Worm (Caenorhabditis elegans): ENCODE measurements around the gene sec-3.

The sec-3 gene

DNA sequence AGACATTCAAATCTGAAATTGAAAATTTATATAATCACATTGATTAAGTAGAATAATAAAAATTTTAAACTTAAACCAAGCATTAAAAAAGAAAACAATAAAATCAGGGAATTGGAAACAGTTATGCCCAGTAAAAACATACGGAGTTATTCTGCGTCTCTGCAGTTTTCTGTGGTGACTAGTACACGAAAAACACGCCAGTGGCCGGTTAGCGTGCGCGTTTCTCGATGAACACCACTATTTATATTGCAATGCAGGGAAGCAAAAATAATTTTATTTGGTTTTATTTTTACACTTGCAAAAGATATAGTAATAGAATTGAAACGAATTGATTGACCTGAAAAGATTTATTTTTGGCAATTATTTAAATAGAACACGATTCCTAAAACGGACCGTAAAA is at the start of gene sec-3 (continued):
- TF ChIP-seq tag-97 (GFP tag; IDR thresholded peaks at IDR 0.05) = no peak
- TF ChIP-seq nhr-48 (tag; optimal IDR thresholded peaks at IDR 0.05) = peak; percentile 79
- TF ChIP-seq dmd-8 (GFP tag; IDR thresholded peaks at IDR 0.05) = no peak
- peak; percentile 75; the same call in 1 of the 2 replicates for TF ChIP-seq daf-19 (GFP tag; conservative IDR thresholded peaks at IDR 0.05)
- peak; percentile 80 for TF ChIP-seq spr-1 (tag; optimal IDR thresholded peaks at IDR 0.05)
- peak; percentile 60 for TF ChIP-seq fkh-10 (GFP tag; optimal IDR thresholded peaks at IDR 0.05)
- no peak for TF ChIP-seq sdz-12 (GFP tag; optimal IDR thresholded peaks at IDR 0.05)
- TF ChIP-seq nhr-11 (tag; optimal IDR thresholded peaks at IDR 0.05) = peak; percentile 49
- peak; percentile 49 for TF ChIP-seq pqm-1 (tag; optimal IDR thresholded peaks at IDR 0.05)
- TF ChIP-seq duxl-1 (tag; optimal IDR thresholded peaks at IDR 0.05; ENCODE audit: poor library complexity) = peak; percentile 85
- TF ChIP-seq nhr-102 (tag; optimal IDR thresholded peaks at IDR 0.05) = peak; percentile 93
- TF ChIP-seq daf-16 (GFP tag; optimal IDR thresholded peaks at IDR 0.05) = peak; percentile 47 to 58
- peak; percentile 83 for TF ChIP-seq daf-16 (tag; optimal IDR thresholded peaks at IDR 0.05)
- TF ChIP-seq ceh-82 (tag; optimal IDR thresholded peaks at IDR 0.05) = no peak
- 0 out of 2 replicates have a peak, but pooled peaks have one; percentile 45 for TF ChIP-seq saeg-2 (GFP tag; IDR thresholded peaks at IDR 0.05)
- no peak for TF ChIP-seq zip-2 (tag; optimal IDR thresholded peaks at IDR 0.05)
- peak; percentile 80 for TF ChIP-seq arid-1 (GFP tag; conservative IDR thresholded peaks at IDR 0.05)
- peak in 1 of 2 experiments; percentile 84 for TF ChIP-seq hif-1 (tag; optimal IDR thresholded peaks at IDR 0.05)
- peak; percentile 35; the same call in 1 of the 2 replicates for TF ChIP-seq lin-1 (GFP tag; IDR thresholded peaks at IDR 0.05)

DNA sequence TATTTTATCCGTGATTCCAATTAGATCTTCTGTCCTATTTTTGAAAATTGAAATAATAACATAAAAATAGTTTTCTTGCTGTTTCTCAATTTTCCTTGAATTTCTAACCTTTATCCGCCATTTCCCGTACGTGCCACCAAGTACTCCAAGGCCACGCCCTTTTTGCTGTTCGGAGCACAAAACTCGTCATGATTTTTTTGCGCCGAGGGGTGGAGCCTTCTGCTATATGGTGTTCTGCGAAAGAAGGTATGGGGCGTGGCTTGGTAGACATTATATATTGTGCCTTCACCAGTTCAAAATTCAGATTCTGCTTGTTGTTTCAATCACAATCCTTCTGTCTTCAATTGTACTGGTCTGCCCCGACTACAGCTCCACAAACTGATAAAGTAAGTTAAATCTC is 45.6 kb upstream of the sec-3 start, which contains the start of gene C15C7.4:
Gene C15C7.4 (plus strand): TSS at position 301 of the 400 bp plus-strand sequence.
- TF ChIP-seq snpc-1.2 (GFP tag; IDR thresholded peaks at IDR 0.05) (no peak), F44E2.7 (GFP tag; IDR thresholded peaks at IDR 0.05) (no peak), nhr-41 (GFP tag; IDR thresholded peaks at IDR 0.05) (no peak), T26A8.4 (GFP tag; IDR thresholded peaks at IDR 0.05) (no peak), nhr-77 (tag; optimal IDR thresholded peaks at IDR 0.05) (no peak), spr-3 (GFP tag; optimal IDR thresholded peaks at IDR 0.05) (no peak), lin-29 (GFP tag; IDR thresholded peaks at IDR 0.05) (no peak), pqm-1 (tag; optimal IDR thresholded peaks at IDR 0.05) (no peak), fos-1 (tag; optimal IDR thresholded peaks at IDR 0.05) (no peak), ceh-32 (tag; optimal IDR thresholded peaks at IDR 0.05; ENCODE audit: poor library complexity) (no peak), aly-2 (tag; optimal IDR thresholded peaks at IDR 0.05) (no peak), dmd-8 (GFP tag; IDR thresholded peaks at IDR 0.05) (no peak)

DNA sequence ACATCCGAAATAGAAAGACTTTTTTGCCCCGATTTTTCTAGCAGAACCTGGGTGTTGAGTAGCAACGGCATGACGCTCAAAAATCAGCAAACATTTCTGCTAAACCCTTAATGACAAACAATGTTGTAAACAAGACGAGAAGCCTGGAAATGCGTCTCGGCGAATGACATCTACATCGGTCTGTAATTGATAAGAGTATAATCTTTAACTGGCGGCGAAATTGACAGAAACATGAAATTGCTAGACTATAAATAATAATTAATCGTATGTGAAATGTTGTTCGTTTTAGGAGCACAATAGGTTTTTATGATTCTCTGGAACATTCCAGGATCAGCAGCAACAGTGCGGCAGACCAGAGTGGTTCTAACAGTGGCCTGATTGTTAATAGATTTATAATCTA is 42.1 kb upstream of the sec-3 start:
- TF ChIP-seq T26A8.4 (GFP tag; IDR thresholded peaks at IDR 0.05) (no peak), zag-1 (tag; optimal IDR thresholded peaks at IDR 0.05) (no peak), aha-1 (tag) (peak; percentile 46), dve-1 (tag; optimal IDR thresholded peaks at IDR 0.05; ENCODE audit: insufficient read depth) (peak; percentile 55), tra-1 (GFP tag; IDR thresholded peaks at IDR 0.05) (0 out of 2 replicates have a peak, but pooled peaks have one; percentile 55), hlh-11 (tag; optimal IDR thresholded peaks at IDR 0.05) (peak; percentile 45), jun-1 (tag; optimal IDR thresholded peaks at IDR 0.05) (no peak), daf-16 (GFP tag; optimal IDR thresholded peaks at IDR 0.05) (no peak), daf-16 (tag; optimal IDR thresholded peaks at IDR 0.05) (peak; percentile 98), dmd-6 (GFP tag; IDR thresholded peaks at IDR 0.05) (peak; percentile 31; the same call in 1 of the 2 replicates)

All from whole organism, L4 larva.